In the genomic region with DNA sequence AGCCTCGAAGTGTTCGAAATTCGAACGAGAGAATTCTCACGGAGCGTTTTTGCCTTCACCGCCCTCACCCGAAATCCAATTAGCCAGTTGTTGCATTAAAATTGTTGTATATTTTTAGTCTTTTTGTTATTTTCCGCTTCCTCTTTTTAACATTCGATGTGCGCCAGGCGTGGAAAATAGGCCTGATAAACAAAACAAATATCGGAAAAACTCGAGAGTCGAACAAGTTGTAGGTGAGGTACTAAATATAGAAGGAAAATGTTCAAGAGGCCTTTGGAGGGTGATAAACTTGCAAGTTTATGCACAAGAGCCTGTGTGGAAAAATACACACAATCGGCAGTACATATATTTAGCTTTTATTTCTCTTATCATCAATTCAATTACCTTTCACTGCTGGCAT, we compare ENCODE assay signal across 2 fruit fly cellular contexts.
TF ChIP-seq lines count a peak whose summit lies in the region.

No protein-coding gene starts in this region.

- TF ChIP-seq CTCF in whole organism, embryonic (GFP tag; optimal IDR thresholded peaks at IDR 0.05; lab: Kevin White, UChicago) = no peak

TF ChIP-seq in whole organism, adult, 20 proteins besides CTCF, POLR2A, EP300 and RAD21:
- TF ChIP-seq kay (GFP tag; lab: Kevin White, UChicago; ENCODE audit: borderline replicate concordance) (peak; percentile 74), pad (GFP tag; optimal IDR thresholded peaks at IDR 0.05; lab: Kevin White, UChicago) (no peak)

TF ChIP-seq in whole organism, embryonic, 481 proteins besides CTCF, POLR2A, EP300 and RAD21:
- TF ChIP-seq kah (GFP tag; optimal IDR thresholded peaks at IDR 0.05; lab: Kevin White, UChicago) (peak; percentile 86), crol (GFP tag; IDR thresholded peaks at IDR 0.05; lab: Robert Waterston, UW) (peak; percentile 17; the same call in 1 of the 2 replicates), otp (GFP tag; IDR thresholded peaks at IDR 0.05; lab: Robert Waterston, UW) (no peak), insv (GFP tag; optimal IDR thresholded peaks at IDR 0.05; lab: Kevin White, UChicago) (peak in 1 of 2 experiments; percentile 37), bcd (GFP tag; optimal IDR thresholded peaks at IDR 0.05; lab: Kevin White, UChicago) (no peak)

Comparison
In these comparisons a context has a peak if more than half of its experiments do, and no peak if none do; other contexts are left out.
1. Of the 1 proteins assayed by ChIP-seq in both whole organism, embryonic and whole organism, adult: peak only in whole organism, embryonic: none; only in whole organism, adult: kay; in both: none; in neither: 0.